Worm (Caenorhabditis elegans): ENCODE results near the gene ZK353.10.

Gene ZK353.10

ce11 chrIII:8417192-8417967, 23.2 kb upstream of the ZK353.10 start (continued):
- TF ChIP-seq ceh-2 (tag; optimal IDR thresholded peaks at IDR 0.05) (peak; percentile 41), hlh-30 (tag; optimal IDR thresholded peaks at IDR 0.05; ENCODE audit: insufficient read depth) (peak; percentile 70), sox-2 (GFP tag; IDR thresholded peaks at IDR 0.05) (peak; percentile 61), T23F11.4 (GFP tag; optimal IDR thresholded peaks at IDR 0.05) (peak; percentile 9), odd-2 (tag; optimal IDR thresholded peaks at IDR 0.05) (no peak), ets-4 (tag; optimal IDR thresholded peaks at IDR 0.05) (peak; percentile 50), ceh-6 (GFP tag; optimal IDR thresholded peaks at IDR 0.05) (peak; percentile 18), hlh-8 (tag; optimal IDR thresholded peaks at IDR 0.05) (peak; percentile 15), ztf-16 (tag; optimal IDR thresholded peaks at IDR 0.05) (peak; percentile 55), ama-1 (optimal IDR thresholded peaks at IDR 0.05) (no peak), ceh-18 (tag; optimal IDR thresholded peaks at IDR 0.05) (peak; percentile 98), ahr-1 (tag; optimal IDR thresholded peaks at IDR 0.05) (no peak), unc-55 (GFP tag; optimal IDR thresholded peaks at IDR 0.05) (peak; percentile 98), fax-1 (tag; optimal IDR thresholded peaks at IDR 0.05) (no peak), nhr-232 (tag; optimal IDR thresholded peaks at IDR 0.05) (no peak), elt-2 (tag; optimal IDR thresholded peaks at IDR 0.05) (peak; percentile 35), hlh-13 (GFP tag; optimal IDR thresholded peaks at IDR 0.05) (no peak), nfya-1 (tag; optimal IDR thresholded peaks at IDR 0.05) (peak; percentile 100), K02D7.2 (tag; optimal IDR thresholded peaks at IDR 0.05) (no peak), unc-3 (GFP tag; conservative IDR thresholded peaks at IDR 0.05) (no peak), unc-3 (tag; optimal IDR thresholded peaks at IDR 0.05) (peak; percentile 1)

- TF ChIP-seq ceh-45 (GFP tag; IDR thresholded peaks at IDR 0.05), result no peak
- TF ChIP-seq ceh-31 (tag; optimal IDR thresholded peaks at IDR 0.05), result peak; percentile 67
- TF ChIP-seq odd-2 (tag; optimal IDR thresholded peaks at IDR 0.05), result no peak
- no peak for TF ChIP-seq hlh-30 (tag; optimal IDR thresholded peaks at IDR 0.05; ENCODE audit: insufficient read depth)
- TF ChIP-seq unc-42 (tag; optimal IDR thresholded peaks at IDR 0.05), result peak; percentile 99
- TF ChIP-seq ceh-34 (tag; optimal IDR thresholded peaks at IDR 0.05), result no peak
- TF ChIP-seq zip-5 (tag; optimal IDR thresholded peaks at IDR 0.05), result no peak
- TF ChIP-seq fkh-10 (GFP tag; optimal IDR thresholded peaks at IDR 0.05), result no peak
- TF ChIP-seq unc-86 (tag; optimal IDR thresholded peaks at IDR 0.05), result no peak
- no peak for TF ChIP-seq nfya-1 (tag; optimal IDR thresholded peaks at IDR 0.05)
- no peak for TF ChIP-seq hlh-15 (tag; optimal IDR thresholded peaks at IDR 0.05)
- TF ChIP-seq ceh-24 (tag; optimal IDR thresholded peaks at IDR 0.05), result no peak
- TF ChIP-seq Y22D7AL.16 (tag; optimal IDR thresholded peaks at IDR 0.05), result no peak
- no peak for TF ChIP-seq elt-2 (tag; optimal IDR thresholded peaks at IDR 0.05)
- TF ChIP-seq ref-2 (tag; optimal IDR thresholded peaks at IDR 0.05), result no peak
- no peak for TF ChIP-seq pax-1 (tag; optimal IDR thresholded peaks at IDR 0.05)
- no peak for TF ChIP-seq ahr-1 (tag; optimal IDR thresholded peaks at IDR 0.05)
- no peak for TF ChIP-seq che-1 (tag; optimal IDR thresholded peaks at IDR 0.05)
These were observed 22.6 kb upstream of the ZK353.10 start for ce11 chrIII:8416871-8417191.

- TF ChIP-seq ceh-14 (tag; optimal IDR thresholded peaks at IDR 0.05), result no peak
- no peak for TF ChIP-seq pax-1 (tag; optimal IDR thresholded peaks at IDR 0.05)
- TF ChIP-seq ceh-30 (tag; optimal IDR thresholded peaks at IDR 0.05), result no peak
- no peak for TF ChIP-seq gmeb-2 (tag; optimal IDR thresholded peaks at IDR 0.05)
- TF ChIP-seq nhr-11 (tag; optimal IDR thresholded peaks at IDR 0.05), result no peak
- TF ChIP-seq pha-2 (tag; optimal IDR thresholded peaks at IDR 0.05), result no peak
- no peak for TF ChIP-seq tbx-2 (tag; optimal IDR thresholded peaks at IDR 0.05)
- TF ChIP-seq K02D7.2 (tag; optimal IDR thresholded peaks at IDR 0.05), result no peak
- TF ChIP-seq unc-86 (tag; optimal IDR thresholded peaks at IDR 0.05), result no peak
- no peak for TF ChIP-seq madf-2 (tag; optimal IDR thresholded peaks at IDR 0.05)
- no peak for TF ChIP-seq hlh-30 (tag; optimal IDR thresholded peaks at IDR 0.05; ENCODE audit: insufficient read depth)
- TF ChIP-seq zip-5 (tag; optimal IDR thresholded peaks at IDR 0.05), result no peak
- TF ChIP-seq C08G9.2 (tag; optimal IDR thresholded peaks at IDR 0.05), result no peak
- no peak for TF ChIP-seq fkh-6 (tag; optimal IDR thresholded peaks at IDR 0.05)
- no peak for TF ChIP-seq ets-4 (tag; optimal IDR thresholded peaks at IDR 0.05)
These were observed 19.3 kb upstream of the ZK353.10 start for ce11 chrIII:8413501-8413900.

All from whole organism, late embryonic.